Fruit fly (Drosophila melanogaster): ENCODE measurements around the gene CG33287.

DNA sequence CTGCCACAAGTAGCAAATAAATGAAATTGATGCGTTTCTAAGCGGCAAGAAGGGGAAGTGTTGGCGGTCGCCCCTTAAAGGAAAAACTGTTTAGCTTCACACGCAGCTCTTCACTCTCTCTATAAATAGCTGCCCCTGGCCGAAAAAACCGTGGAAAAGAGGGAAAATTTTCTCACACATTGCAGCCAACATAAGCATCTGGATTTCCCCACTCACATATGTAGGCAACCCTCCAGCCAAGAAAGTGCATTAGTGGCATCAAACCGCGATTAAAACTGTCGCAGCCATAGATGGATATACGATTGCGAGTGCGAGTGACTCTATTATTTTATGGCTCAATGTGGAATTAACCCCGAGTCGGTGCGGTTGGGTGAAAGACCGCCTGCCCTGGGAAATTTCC lies 37.9 kb downstream of the CG33287 start:
- TF ChIP-seq rn (GFP tag; IDR thresholded peaks at IDR 0.05) (no peak), CG9948 (tag; optimal IDR thresholded peaks at IDR 0.05) (no peak), gl (tag; optimal IDR thresholded peaks at IDR 0.05) (no peak), CG12605 (GFP tag; IDR thresholded peaks at IDR 0.05) (no peak), D1 (tag; optimal IDR thresholded peaks at IDR 0.05) (no peak), CG10348 (GFP tag; IDR thresholded peaks at IDR 0.05) (no peak), Snoo (tag; optimal IDR thresholded peaks at IDR 0.05) (no peak)

Data from whole organism, pupa.